Comparison of ENCODE assay signal across 3 worm cellular contexts in genomic region chrV:19830815-19831214, ce11.
A peak's percentile ranks its signal among the peaks of the same experiment; 100 is the strongest.
TF ChIP-seq lines count a peak whose summit lies in the region.

pcp-4 (minus strand) TSS chrV:19831011.

TF ChIP-seq in whole organism, L2 larva, 48 proteins besides CTCF, POLR2A, EP300 and RAD21:
- TF ChIP-seq fos-1 (tag; optimal IDR thresholded peaks at IDR 0.05; lab: Kevin White, UChicago) (peak; percentile 53), ceh-16 (tag; optimal IDR thresholded peaks at IDR 0.05; lab: Kevin White, UChicago) (no peak)
TF ChIP-seq in whole organism, L2 larva: peak in this region for 1.

TF ChIP-seq in whole organism, L3 larva, 47 proteins besides CTCF, POLR2A, EP300 and RAD21:
- no peak for TF ChIP-seq R02D3.7 (tag; optimal IDR thresholded peaks at IDR 0.05; lab: Kevin White, UChicago)
- TF ChIP-seq nfya-1 (tag; optimal IDR thresholded peaks at IDR 0.05; lab: Kevin White, UChicago; ENCODE audit: insufficient read depth) = no peak
- TF ChIP-seq pqm-1 (tag; optimal IDR thresholded peaks at IDR 0.05; lab: Kevin White, UChicago) = peak; percentile 14
- no peak for TF ChIP-seq egl-27 (tag; optimal IDR thresholded peaks at IDR 0.05; lab: Kevin White, UChicago)
- TF ChIP-seq nhr-23 (tag; optimal IDR thresholded peaks at IDR 0.05; lab: Kevin White, UChicago) = no peak
- no peak for TF ChIP-seq nhr-28 (tag; optimal IDR thresholded peaks at IDR 0.05; lab: Kevin White, UChicago)
- no peak for TF ChIP-seq elt-3 (tag; optimal IDR thresholded peaks at IDR 0.05; lab: Kevin White, UChicago)
- TF ChIP-seq zag-1 (tag; optimal IDR thresholded peaks at IDR 0.05; lab: Kevin White, UChicago) = no peak
- TF ChIP-seq fos-1 (tag; optimal IDR thresholded peaks at IDR 0.05; lab: Kevin White, UChicago) = no peak
- no peak for TF ChIP-seq fkh-2 (tag; optimal IDR thresholded peaks at IDR 0.05; lab: Kevin White, UChicago)
- peak; percentile 55 for TF ChIP-seq elt-2 (tag; optimal IDR thresholded peaks at IDR 0.05; lab: Kevin White, UChicago)
- no peak for TF ChIP-seq mdl-1 (tag; optimal IDR thresholded peaks at IDR 0.05; lab: Kevin White, UChicago)
- no peak for TF ChIP-seq ceh-82 (tag; optimal IDR thresholded peaks at IDR 0.05; lab: Kevin White, UChicago)
- no peak for TF ChIP-seq nhr-67 (tag; optimal IDR thresholded peaks at IDR 0.05; lab: Kevin White, UChicago)

TF ChIP-seq in whole organism, L4 larva, 104 proteins besides CTCF, POLR2A, EP300 and RAD21:
- TF ChIP-seq madf-5 (GFP tag; IDR thresholded peaks at IDR 0.05; lab: Robert Waterston, UW) (no peak), daf-12 (tag; optimal IDR thresholded peaks at IDR 0.05; lab: Kevin White, UChicago) (no peak), php-3 (GFP tag; IDR thresholded peaks at IDR 0.05; lab: Robert Waterston, UW) (peak; percentile 83; the same call in 1 of the 2 replicates), dmd-6 (GFP tag; IDR thresholded peaks at IDR 0.05; lab: Robert Waterston, UW) (peak; percentile 12; the same call in 1 of the 2 replicates), tra-1 (GFP tag; IDR thresholded peaks at IDR 0.05; lab: Robert Waterston, UW) (no peak), pqm-1 (tag; optimal IDR thresholded peaks at IDR 0.05; lab: Kevin White, UChicago) (peak; percentile 57), nhr-48 (tag; optimal IDR thresholded peaks at IDR 0.05; lab: Kevin White, UChicago) (no peak)
TF ChIP-seq in whole organism, L4 larva: peak in this region for 3.

Comparison
In these comparisons a context has a peak if more than half of its experiments do, and no peak if none do; other contexts are left out.
1. Of the 23 proteins assayed by ChIP-seq in both whole organism, L4 larva and whole organism, L2 larva: peak only in whole organism, L4 larva: none; only in whole organism, L2 larva: fos-1; in both: none; in neither: 22.